Worm (Caenorhabditis elegans) whole organism, young adult: ENCODE results near the gene C54C6.7.

ENCODE experiments used
- B0019.2 ChIP-seq: fragments of 200-800 bp; sonication (Bioruptor generic); conservative IDR thresholded peaks from 2 replicates; pipeline ENCODE4 v1.3.6; 2022; ENCODE audit warnings: missing genetic modification reagents, missing genetic modification characterization, missing compliant biosample characterization
- B0336.3 ChIP-seq: fragments of 200-800 bp; sonication (Bioruptor generic); IDR thresholded peaks from 2 replicates; pipeline ENCODE4 v1.3.6; 2022; ENCODE audit warnings: missing genetic modification characterization, missing compliant biosample characterization
- C17E4.6 ChIP-seq: fragments of 200-800 bp; sonication (Bioruptor generic); IDR thresholded peaks from 2 replicates; pipeline ENCODE4 v1.3.6; 2022; ENCODE audit warnings: missing genetic modification reagents, missing genetic modification characterization, missing compliant biosample characterization
- D2030.7 ChIP-seq: fragments of 200-800 bp; sonication (Bioruptor generic); IDR thresholded peaks from 2 replicates; pipeline ENCODE4 v1.3.6; 2022; ENCODE audit warnings: missing genetic modification reagents, missing genetic modification characterization, missing compliant biosample characterization
- F10E7.11 ChIP-seq: sonication (generic microtip); optimal IDR thresholded peaks from 2 replicates; lab custom pipeline; 2017; ENCODE audit warnings: mild to moderate bottlenecking, missing genetic modification characterization, moderate library complexity, missing compliant biosample characterization
- F23B12.7 ChIP-seq: sonication (generic microtip); optimal IDR thresholded peaks from 2 replicates; lab custom pipeline; 2017; ENCODE audit warnings: missing genetic modification characterization, mild to moderate bottlenecking, missing compliant biosample characterization, antibody characterized with exemption, moderate library complexity; ENCODE audit not compliant: insufficient read depth
- F37B4.10 ChIP-seq: fragments of 200-800 bp; sonication (Bioruptor generic); IDR thresholded peaks from 2 replicates; pipeline ENCODE4 v1.3.6; 2022; ENCODE audit warnings: missing genetic modification characterization, missing compliant biosample characterization
- F49E8.2 ChIP-seq: sonication (generic microtip); optimal IDR thresholded peaks from 3 replicates; lab custom pipeline; 2017; ENCODE audit warnings: missing genetic modification characterization, mild to moderate bottlenecking, missing compliant biosample characterization, antibody characterized with exemption, moderate library complexity; ENCODE audit not compliant: insufficient read depth
- F52B5.7 ChIP-seq: sonication (generic microtip); optimal IDR thresholded peaks from 2 replicates; lab custom pipeline; 2016; ENCODE audit warnings: mild to moderate bottlenecking, missing genetic modification characterization, missing compliant biosample characterization
- F57A8.1 ChIP-seq: fragments of 200-800 bp; sonication (Bioruptor generic); optimal IDR thresholded peaks from 2 replicates; lab custom pipeline; 2018; ENCODE audit warnings: mild to moderate bottlenecking, missing genetic modification characterization, moderate library complexity, missing compliant biosample characterization
- K12H6.12 ChIP-seq: fragments of 200-800 bp; sonication (Bioruptor generic); optimal IDR thresholded peaks from 2 replicates; lab custom pipeline; 2018; ENCODE audit warnings: mild to moderate bottlenecking, missing genetic modification characterization, missing compliant biosample characterization
- Y53F4B.3 ChIP-seq: fragments of 200-800 bp; sonication (Bioruptor generic); IDR thresholded peaks from 2 replicates; pipeline ENCODE4 v1.3.6; 2022; ENCODE audit warnings: missing genetic modification reagents, missing genetic modification characterization, missing compliant biosample characterization
- Y56A3A.18 ChIP-seq: fragments of 200-800 bp; sonication (Bioruptor generic); IDR thresholded peaks from 2 replicates; pipeline ENCODE4 v1.3.6; 2022; ENCODE audit warnings: missing genetic modification reagents, missing genetic modification characterization, missing compliant biosample characterization
- attf-5 ChIP-seq: fragments of 200-800 bp; sonication (Bioruptor generic); optimal IDR thresholded peaks from 2 replicates; lab custom pipeline; 2018; ENCODE audit warnings: mild to moderate bottlenecking, missing genetic modification characterization, missing compliant biosample characterization
- bed-2 ChIP-seq: fragments of 200-800 bp; sonication (Bioruptor generic); IDR thresholded peaks from 2 replicates; pipeline ENCODE4 v1.3.6; 2022; ENCODE audit warnings: missing genetic modification reagents, missing genetic modification characterization, missing compliant biosample characterization
- chd-7 ChIP-seq: sonication (generic microtip); optimal IDR thresholded peaks from 2 replicates; lab custom pipeline; 2016; ENCODE audit warnings: mild to moderate bottlenecking, missing genetic modification characterization, moderate library complexity, missing compliant biosample characterization
- dox-1 ChIP-seq: fragments of 200-800 bp; sonication (Bioruptor generic); IDR thresholded peaks from 2 replicates; pipeline ENCODE4 v1.3.6; 2022; ENCODE audit warnings: missing genetic modification reagents, missing genetic modification characterization, missing compliant biosample characterization
- efl-1 ChIP-seq: fragments of 150-350 bp; optimal IDR thresholded peaks from 2 replicates; lab custom pipeline; 2014; ENCODE audit warnings: missing biosample characterization, missing genetic modification reagents, missing genetic modification characterization
- him-1 ChIP-seq: sonication (generic microtip); optimal IDR thresholded peaks from 2 replicates; lab custom pipeline; 2016; ENCODE audit warnings: missing genotype, missing genetic modification reagents, missing genetic modification characterization, missing compliant biosample characterization
- hmg-1.2 ChIP-seq: fragments of 200-800 bp; sonication (Bioruptor generic); IDR thresholded peaks from 2 replicates; pipeline ENCODE4 v1.3.6; 2022; ENCODE audit warnings: missing genetic modification reagents, missing genetic modification characterization, missing compliant biosample characterization
- hrde-1 ChIP-seq: sonication (generic microtip); optimal IDR thresholded peaks from 2 replicates; lab custom pipeline; 2016; ENCODE audit warnings: missing genetic modification characterization, mild to moderate bottlenecking, missing compliant biosample characterization, moderate library complexity, missing genotype, missing genetic modification reagents, borderline replicate concordance
- lag-1 ChIP-seq: fragments of 200-800 bp; sonication (Bioruptor generic); IDR thresholded peaks from 2 replicates; pipeline ENCODE4 v1.3.6; 2022; ENCODE audit warnings: missing genetic modification reagents, missing genetic modification characterization, missing compliant biosample characterization
- let-526 ChIP-seq: fragments of 200-800 bp; sonication (Bioruptor generic); IDR thresholded peaks from 2 replicates; pipeline ENCODE4 v1.3.6; 2022; ENCODE audit warnings: missing genetic modification reagents, missing genetic modification characterization, missing compliant biosample characterization
- lin-35 ChIP-seq, 3 experiments: fragments of 150-350 bp in 2 of 3; sonication (generic microtip) in 1 of 3; optimal IDR thresholded peaks; 2 replicates each; lab custom pipeline; 2014 to 2018; ENCODE audit warnings: missing biosample characterization in 3 of 3, missing genetic modification characterization in 3 of 3, missing genetic modification reagents in 3 of 3
- lin-40 ChIP-seq: sonication (generic microtip); optimal IDR thresholded peaks from 2 replicates; lab custom pipeline; 2016; ENCODE audit warnings: missing genetic modification characterization, mild to moderate bottlenecking, missing compliant biosample characterization, missing genotype, missing genetic modification reagents
- lin-54 ChIP-seq: fragments of 200-800 bp; sonication (Bioruptor generic); optimal IDR thresholded peaks from 2 replicates; lab custom pipeline; 2018; ENCODE audit warnings: mild to moderate bottlenecking, missing genetic modification characterization, missing compliant biosample characterization
- madf-6 ChIP-seq: fragments of 200-800 bp; sonication (Bioruptor generic); IDR thresholded peaks from 2 replicates; pipeline ENCODE4 v1.3.6; 2022; ENCODE audit warnings: missing genetic modification reagents, missing genetic modification characterization, missing compliant biosample characterization
- mxl-1 ChIP-seq: sonication (generic microtip); optimal IDR thresholded peaks from 2 replicates; lab custom pipeline; 2016; ENCODE audit warnings: missing genetic modification characterization, missing compliant biosample characterization
- nfya-2 ChIP-seq: fragments of 200-800 bp; sonication (Bioruptor generic); IDR thresholded peaks from 2 replicates; pipeline ENCODE4 v1.3.6; 2022; ENCODE audit warnings: missing genetic modification reagents, missing genetic modification characterization, missing compliant biosample characterization
- nfyb-1 ChIP-seq: fragments of 200-800 bp; sonication (Bioruptor generic); IDR thresholded peaks from 2 replicates; pipeline ENCODE4 v1.3.6; 2022; ENCODE audit warnings: missing genetic modification reagents, missing genetic modification characterization, missing compliant biosample characterization
- nhr-120 ChIP-seq: fragments of 200-800 bp; sonication (Bioruptor generic); IDR thresholded peaks from 2 replicates; pipeline ENCODE4 v1.3.6; 2022; ENCODE audit warnings: missing genetic modification characterization, missing compliant biosample characterization
- nhr-179 ChIP-seq: sonication (generic microtip); optimal IDR thresholded peaks from 2 replicates; lab custom pipeline; 2016; ENCODE audit warnings: mild to moderate bottlenecking, missing genetic modification characterization, missing compliant biosample characterization
- nhr-80 ChIP-seq: sonication (generic microtip); optimal IDR thresholded peaks from 2 replicates; lab custom pipeline; 2016; ENCODE audit warnings: missing genetic modification characterization, missing compliant biosample characterization
- rpc-1 ChIP-seq, 2 experiments: fragments of 150-350 bp in 1 of 2; sonication (generic microtip) in 1 of 2; optimal IDR thresholded peaks; 2 replicates each; lab custom pipeline; 2014 to 2018; ENCODE audit warnings: missing biosample characterization in 1 of 2, missing genetic modification characterization in 1 of 2, missing genetic modification reagents in 1 of 2, missing genotype in 1 of 2
- sea-2 ChIP-seq: fragments of 200-800 bp; sonication (Bioruptor generic); IDR thresholded peaks from 2 replicates; pipeline ENCODE4 v1.3.6; 2022; ENCODE audit warnings: missing genetic modification characterization, missing compliant biosample characterization
- snpc-1.1 ChIP-seq: sonication (generic microtip); optimal IDR thresholded peaks from 2 replicates; lab custom pipeline; 2017; ENCODE audit warnings: missing genetic modification characterization, mild to moderate bottlenecking, missing compliant biosample characterization, antibody characterized with exemption, moderate library complexity, missing genotype, missing genetic modification reagents; ENCODE audit not compliant: insufficient read depth
- snpc-3.4 ChIP-seq: sonication (generic microtip); optimal IDR thresholded peaks from 2 replicates; lab custom pipeline; 2017; ENCODE audit warnings: missing genetic modification characterization, mild to moderate bottlenecking, missing compliant biosample characterization, antibody characterized with exemption, moderate library complexity, missing genotype, missing genetic modification reagents
- snpc-4 ChIP-seq, 5 experiments: fragments of 150-350 bp in 1 of 5; sonication (generic microtip) in 4 of 5; optimal IDR thresholded peaks; 2 replicates each; lab custom pipeline; 2014 to 2018; ENCODE audit warnings: missing genetic modification characterization in 5 of 5, missing biosample characterization in 3 of 5, antibody characterized with exemption in 2 of 5, mild to moderate bottlenecking in 2 of 5, missing compliant biosample characterization in 2 of 5, missing genotype in 2 of 5, moderate library complexity in 2 of 5, missing genetic modification reagents in 1 of 5
- tbp1 ChIP-seq: fragments of 200-800 bp; sonication (Bioruptor generic); optimal IDR thresholded peaks from 2 replicates; lab custom pipeline; 2018; ENCODE audit warnings: mild to moderate bottlenecking, missing genetic modification characterization, missing compliant biosample characterization
- unc-62 ChIP-seq: fragments of 150-350 bp; optimal IDR thresholded peaks from 2 replicates; lab custom pipeline; 2014; ENCODE audit warnings: missing biosample characterization, missing genetic modification reagents, missing genetic modification characterization
- xnd-1 ChIP-seq: sonication (generic microtip); optimal IDR thresholded peaks from 2 replicates; lab custom pipeline; 2016; ENCODE audit warnings: missing genotype, missing genetic modification reagents, missing genetic modification characterization, missing compliant biosample characterization
- zfh-2 ChIP-seq: fragments of 200-800 bp; sonication (Bioruptor generic); conservative IDR thresholded peaks from 2 replicates; pipeline ENCODE4 v1.3.6; 2022; ENCODE audit warnings: missing genetic modification reagents, missing genetic modification characterization, missing compliant biosample characterization
- ztf-26 ChIP-seq: sonication (generic microtip); optimal IDR thresholded peaks from 2 replicates; lab custom pipeline; 2017; ENCODE audit warnings: missing genetic modification characterization, missing compliant biosample characterization

The C54C6.7 gene

DNA sequence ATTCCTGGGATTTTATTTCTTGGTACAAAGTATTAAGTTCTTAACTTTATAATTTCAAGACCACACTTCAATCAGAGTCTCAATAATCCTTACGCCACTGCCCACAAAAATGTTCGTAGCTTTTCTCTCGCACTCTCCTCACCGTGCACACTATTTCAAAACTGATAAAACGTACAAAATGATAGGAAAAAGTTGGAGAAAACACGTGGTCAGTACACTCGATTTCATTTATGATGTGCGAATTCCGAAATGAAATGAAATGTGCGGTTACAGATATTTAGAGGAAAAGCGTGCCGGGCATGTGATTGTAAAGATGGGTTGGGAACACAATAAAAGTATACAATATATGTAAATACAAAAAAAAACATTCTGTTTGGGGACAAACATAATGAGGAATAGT, 25.8 kb downstream of the C54C6.7 start (continued):
- TF ChIP-seq nhr-120 = no peak
- TF ChIP-seq B0336.3 (GFP tag; lab: Robert Waterston, UW) = no peak
- no peak for TF ChIP-seq rpc-1 (optimal IDR thresholded peaks at IDR 0.05; lab: Kevin White, UChicago)
- no peak for TF ChIP-seq rpc-1 (tag; optimal IDR thresholded peaks at IDR 0.05; lab: Kevin White, UChicago)
- no peak for TF ChIP-seq nhr-179 (tag; lab: Kevin White, UChicago)
- TF ChIP-seq sea-2 (GFP tag; lab: Robert Waterston, UW) = no peak
- peak; percentile 87 for TF ChIP-seq nhr-80 (tag; lab: Kevin White, UChicago)
- TF ChIP-seq hmg-1.2 = peak; percentile 63; the same call in 1 of the 2 replicates
- peak; percentile 22 for TF ChIP-seq chd-7 (tag; lab: Kevin White, UChicago)
- no peak for TF ChIP-seq F52B5.7
- no peak for TF ChIP-seq F49E8.2
- no peak for TF ChIP-seq hrde-1 (tag; lab: Kevin White, UChicago)
- TF ChIP-seq K12H6.12 (tag; lab: Kevin White, UChicago) = no peak
- TF ChIP-seq lin-54 (GFP tag; lab: Kevin White, UChicago) = no peak
- no peak for TF ChIP-seq xnd-1
- peak; percentile 23 for TF ChIP-seq tbp1 (GFP tag; lab: Kevin White, UChicago)
- no peak for TF ChIP-seq snpc-3.4 (tag; lab: Kevin White, UChicago)
- TF ChIP-seq madf-6 (GFP tag; lab: Robert Waterston, UW) = no peak
- TF ChIP-seq Y56A3A.18 (GFP tag; lab: Robert Waterston, UW) = no peak
- TF ChIP-seq bed-2 (GFP tag; lab: Robert Waterston, UW) = no peak
- TF ChIP-seq zfh-2 (GFP tag; lab: Robert Waterston, UW) = no peak

DNA sequence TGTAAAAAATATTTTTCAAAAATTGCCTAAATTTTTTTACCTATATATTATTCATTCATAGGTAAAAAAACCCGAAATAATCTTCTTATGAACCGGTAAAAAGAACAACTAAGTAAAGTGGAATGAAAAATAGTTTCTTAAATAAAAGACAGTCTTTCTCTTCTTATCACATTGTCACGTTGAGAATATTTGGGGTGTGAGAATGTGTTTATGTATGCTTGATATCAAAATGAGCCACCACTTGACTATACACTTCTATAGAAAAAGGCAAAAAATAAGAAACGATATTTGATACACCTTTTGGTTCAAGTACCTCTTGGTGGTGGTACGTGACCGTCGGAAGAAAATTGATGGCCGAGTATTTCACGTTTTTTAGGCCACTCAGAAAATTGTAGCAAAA, 26.7 kb downstream of the C54C6.7 start, which contains the start of gene hmit-1.3:
TSS of gene hmit-1.3 (minus strand) at position 103 of the 400 bp plus-strand sequence.
- TF ChIP-seq nhr-80 (tag; lab: Kevin White, UChicago) (peak; percentile 8), F52B5.7 (no peak)

DNA sequence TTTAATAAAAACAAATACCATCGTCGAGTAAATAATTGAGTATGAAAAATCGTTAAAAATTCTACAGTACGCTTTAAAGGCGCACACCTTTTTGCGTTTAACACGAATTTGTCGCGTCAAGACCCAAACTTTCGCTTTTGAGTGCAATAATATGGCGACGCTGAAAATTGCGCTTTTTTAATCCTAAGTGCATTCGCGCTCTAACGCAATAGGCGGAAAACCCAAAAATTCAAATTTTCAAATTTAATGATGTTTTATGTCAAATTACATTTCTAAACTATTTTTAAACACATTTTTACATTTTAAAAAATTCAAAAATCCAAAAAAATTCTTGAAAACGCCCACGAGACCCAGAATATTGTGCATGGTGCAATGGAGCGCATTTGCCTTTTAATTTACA, 34.4 kb downstream of the C54C6.7 start:
- no peak for TF ChIP-seq let-526 (GFP tag; lab: Robert Waterston, UW)
- no peak for TF ChIP-seq nfyb-1 (GFP tag; lab: Robert Waterston, UW)
- TF ChIP-seq him-1 (tag; lab: Kevin White, UChicago) = no peak
- no peak for TF ChIP-seq Y53F4B.3
- no peak for TF ChIP-seq mxl-1 (tag; lab: Kevin White, UChicago)
- no peak for TF ChIP-seq F57A8.1 (GFP tag; lab: Kevin White, UChicago)
- no peak for TF ChIP-seq F10E7.11
- TF ChIP-seq B0019.2 = no peak
- no peak for TF ChIP-seq nhr-179 (tag; lab: Kevin White, UChicago)
- no peak for TF ChIP-seq F37B4.10 (GFP tag; lab: Robert Waterston, UW)
- no peak for TF ChIP-seq efl-1
- TF ChIP-seq nfya-2 (GFP tag; lab: Robert Waterston, UW) = no peak
- no peak for TF ChIP-seq lag-1
- no peak for TF ChIP-seq attf-5 (GFP tag; lab: Kevin White, UChicago)
- no peak for TF ChIP-seq zfh-2 (GFP tag; lab: Robert Waterston, UW)
- TF ChIP-seq unc-62 = no peak

DNA sequence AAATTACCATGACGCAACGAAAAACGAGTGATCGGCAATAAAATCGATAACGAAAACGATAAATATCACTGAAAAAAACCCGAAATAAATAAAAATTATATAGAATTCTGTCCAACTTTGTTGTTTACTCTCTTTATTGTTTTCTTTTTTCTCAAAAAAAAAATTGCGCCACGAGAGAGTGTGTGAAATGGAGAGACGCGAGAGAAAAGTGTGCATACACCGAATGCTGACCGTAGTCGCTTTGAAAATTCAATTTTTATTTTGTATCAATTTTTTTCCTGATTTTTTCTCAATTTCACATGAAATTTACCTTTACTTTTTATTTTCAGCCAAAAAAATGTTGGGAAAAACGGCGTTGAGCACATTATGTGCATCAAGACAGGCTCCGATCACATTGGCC, 36.3 kb downstream of the C54C6.7 start, which contains the start of the genes M01F1.4 and mrpl-35:
TSS of gene M01F1.4 (minus strand) at position 126 of the 400 bp plus-strand sequence.
TSS of gene mrpl-35 (plus strand) at position 330 of the 400 bp plus-strand sequence.
- TF ChIP-seq ztf-26 (tag; lab: Kevin White, UChicago) (no peak), D2030.7 (GFP tag; lab: Robert Waterston, UW) (peak; percentile 31; the same call in 1 of the 2 replicates), nhr-120 (0 out of 2 replicates have a peak, but pooled peaks have one; percentile 22), lin-40 (tag; lab: Kevin White, UChicago) (peak; percentile 1), snpc-1.1 (tag; lab: Kevin White, UChicago) (no peak), lin-54 (GFP tag; lab: Kevin White, UChicago) (peak; percentile 16), C17E4.6 (GFP tag; lab: Robert Waterston, UW) (no peak), nhr-80 (tag; lab: Kevin White, UChicago) (peak; percentile 13), dox-1 (GFP tag; lab: Robert Waterston, UW) (peak; percentile 44), hmg-1.2 (peak; percentile 97), lin-35 (GFP tag; optimal IDR thresholded peaks at IDR 0.05; lab: Kevin White, UChicago) (peak in 1 of 3 experiments; percentile 9), xnd-1 (no peak), snpc-4 (GFP tag; optimal IDR thresholded peaks at IDR 0.05; lab: Kevin White, UChicago) (no peak), snpc-4 (tag; optimal IDR thresholded peaks at IDR 0.05; lab: Kevin White, UChicago) (peak in 3 of 4 experiments; percentile 6 to 36 (median 27)), F23B12.7 (no peak)
